Worm (Caenorhabditis elegans): ENCODE data around the gene gcy-12.

- TF ChIP-seq daf-12 (tag; optimal IDR thresholded peaks at IDR 0.05), result no peak
- TF ChIP-seq elt-3 (tag; optimal IDR thresholded peaks at IDR 0.05), result no peak
- no peak for TF ChIP-seq ama-1 (optimal IDR thresholded peaks at IDR 0.05)
- TF ChIP-seq nhr-77 (tag; optimal IDR thresholded peaks at IDR 0.05), result no peak
- no peak for TF ChIP-seq mml-1 (tag; optimal IDR thresholded peaks at IDR 0.05)
- TF ChIP-seq mdl-1 (tag; optimal IDR thresholded peaks at IDR 0.05), result no peak
- TF ChIP-seq pqm-1 (tag; optimal IDR thresholded peaks at IDR 0.05), result no peak
- no peak for TF ChIP-seq elt-1 (tag; optimal IDR thresholded peaks at IDR 0.05)
- TF ChIP-seq ztf-4 (tag; optimal IDR thresholded peaks at IDR 0.05), result no peak
- TF ChIP-seq sea-2 (GFP tag; optimal IDR thresholded peaks at IDR 0.05), result no peak
- TF ChIP-seq nhr-23 (tag; optimal IDR thresholded peaks at IDR 0.05), result no peak
- TF ChIP-seq aly-2 (tag; optimal IDR thresholded peaks at IDR 0.05), result no peak
- no peak for TF ChIP-seq elt-2 (tag; optimal IDR thresholded peaks at IDR 0.05)
- TF ChIP-seq unc-62 (GFP tag; optimal IDR thresholded peaks at IDR 0.05), result no peak
Measured at ce11 chrII:5291051-5291450, 20.8 kb upstream of the gcy-12 start.

Measured in whole organism, L3 larva.